Fruit fly (Drosophila melanogaster): ENCODE results near the gene PolrMT.
A peak's percentile ranks its signal among the peaks of the same experiment; 100 is the strongest.

PolrMT gene

dm6 chr2L:1108029-1108688 is at the start of gene PolrMT, which contains the start of gene CG14339 (continued):
- TF ChIP-seq CG4404 (GFP tag; IDR thresholded peaks at IDR 0.05) (no peak), CG15073 (GFP tag; optimal IDR thresholded peaks at IDR 0.05) (no peak), Dref (GFP tag; IDR thresholded peaks at IDR 0.05) (0 out of 2 replicates have a peak, but pooled peaks have one; percentile 20), CG7357 (GFP tag; IDR thresholded peaks at IDR 0.05) (no peak), dmrt11E (tag; optimal IDR thresholded peaks at IDR 0.05) (peak; percentile 20), Dp (GFP tag; optimal IDR thresholded peaks at IDR 0.05) (peak; percentile 60), Drgx (GFP tag; IDR thresholded peaks at IDR 0.05) (0 out of 2 replicates have a peak, but pooled peaks have one; percentile 23), pum (GFP tag; optimal IDR thresholded peaks at IDR 0.05) (peak; percentile 33), CG13775 (GFP tag; optimal IDR thresholded peaks at IDR 0.05) (peak; percentile 34), cwo (GFP tag; optimal IDR thresholded peaks at IDR 0.05) (peak; percentile 94), row (GFP tag; IDR thresholded peaks at IDR 0.05) (peak; percentile 66), z (GFP tag; IDR thresholded peaks at IDR 0.05) (no peak), Oaz (GFP tag; IDR thresholded peaks at IDR 0.05) (no peak), h (optimal IDR thresholded peaks at IDR 0.05) (no peak), CG4282 (GFP tag; optimal IDR thresholded peaks at IDR 0.05) (no peak), CG7786 (GFP tag; optimal IDR thresholded peaks at IDR 0.05) (peak; percentile 56), CG17359 (tag; optimal IDR thresholded peaks at IDR 0.05) (no peak), repo (GFP tag; optimal IDR thresholded peaks at IDR 0.05) (peak; percentile 41), NC2β (GFP tag; optimal IDR thresholded peaks at IDR 0.05) (peak; percentile 65), HmgZ (tag; optimal IDR thresholded peaks at IDR 0.05) (peak; percentile 78), zfh1 (GFP tag; IDR thresholded peaks at IDR 0.05) (0 out of 3 replicates have a peak, but pooled peaks have one; percentile 29), bbx (GFP tag; IDR thresholded peaks at IDR 0.05; ENCODE audit: partially characterized antibody) (peak; percentile 43; the same call in 1 of the 2 replicates), croc (GFP tag; conservative IDR thresholded peaks at IDR 0.05) (no peak; the same call in 2 of the 3 replicates), chinmo (GFP tag; IDR thresholded peaks at IDR 0.05; ENCODE audit: partially characterized antibody) (peak; percentile 78; the same call in 1 of the 4 replicates), Chrac-16 (GFP tag; optimal IDR thresholded peaks at IDR 0.05) (peak; percentile 37), dm (GFP tag; optimal IDR thresholded peaks at IDR 0.05) (peak; percentile 95), tll (GFP tag; optimal IDR thresholded peaks at IDR 0.05) (no peak), CG9797 (GFP tag; optimal IDR thresholded peaks at IDR 0.05) (peak; percentile 40), ftz-f1 (GFP tag; optimal IDR thresholded peaks at IDR 0.05) (peak; percentile 41), CG1792 (GFP tag; optimal IDR thresholded peaks at IDR 0.05) (peak; percentile 1), CG4730 (GFP tag; IDR thresholded peaks at IDR 0.05) (0 out of 2 replicates have a peak, but pooled peaks have one; percentile 7), CG14441 (GFP tag; IDR thresholded peaks at IDR 0.05) (no peak), CHES-1-like (GFP tag; optimal IDR thresholded peaks at IDR 0.05) (peak; percentile 82), CG6254 (GFP tag; optimal IDR thresholded peaks at IDR 0.05) (no peak), salm (tag; optimal IDR thresholded peaks at IDR 0.05) (no peak), eyg (GFP tag; optimal IDR thresholded peaks at IDR 0.05) (peak; percentile 33), Atf3 (GFP tag; optimal IDR thresholded peaks at IDR 0.05) (no peak), so (GFP tag; IDR thresholded peaks at IDR 0.05) (no peak), HmgD (GFP tag; optimal IDR thresholded peaks at IDR 0.05) (peak; percentile 73), trem (tag; optimal IDR thresholded peaks at IDR 0.05) (peak; percentile 41), shn (GFP tag; optimal IDR thresholded peaks at IDR 0.05) (peak; percentile 25), Neu2 (GFP tag; optimal IDR thresholded peaks at IDR 0.05; ENCODE audit: borderline replicate concordance) (peak; percentile 2), CG10431 (GFP tag; optimal IDR thresholded peaks at IDR 0.05) (no peak), pho (GFP tag; optimal IDR thresholded peaks at IDR 0.05) (peak; percentile 29), jumu (GFP tag; optimal IDR thresholded peaks at IDR 0.05) (peak; percentile 20), Deaf1 (tag; optimal IDR thresholded peaks at IDR 0.05) (no peak), MBD-R2 (GFP tag; IDR thresholded peaks at IDR 0.05) (peak; percentile 94), CG7928 (GFP tag; optimal IDR thresholded peaks at IDR 0.05) (peak; percentile 96), CoRest (tag; optimal IDR thresholded peaks at IDR 0.05) (peak; percentile 63), CG16779 (GFP tag; IDR thresholded peaks at IDR 0.05) (no peak)
